Worm (Caenorhabditis elegans): ENCODE measurements around the gene lmp-1.

lmp-1 gene

ce11 chrX:6378363-6378762 is 879 bp upstream of the lmp-1 start (continued):
- TF ChIP-seq mab-5 (tag; optimal IDR thresholded peaks at IDR 0.05) (no peak), nhr-12 (tag; optimal IDR thresholded peaks at IDR 0.05) (no peak)

ce11 chrX:6374451-6374850 is 3.0 kb downstream of the lmp-1 start, which contains the start of gene C03B1.1:
C03B1.1 (plus strand) TSS chrX:6374751.
- TF ChIP-seq ztf-11 (tag; optimal IDR thresholded peaks at IDR 0.05) (no peak), nhr-237 (tag; optimal IDR thresholded peaks at IDR 0.05) (no peak), unc-62 (GFP tag; optimal IDR thresholded peaks at IDR 0.05) (no peak)

- TF ChIP-seq lin-13 (GFP tag; optimal IDR thresholded peaks at IDR 0.05) (no peak), Y55F3AM.14 (GFP tag; optimal IDR thresholded peaks at IDR 0.05) (no peak), unc-62 (GFP tag; optimal IDR thresholded peaks at IDR 0.05) (no peak), nhr-21 (tag; optimal IDR thresholded peaks at IDR 0.05) (no peak), sem-4 (tag; optimal IDR thresholded peaks at IDR 0.05) (no peak), skn-1 (tag; optimal IDR thresholded peaks at IDR 0.05) (no peak), fos-1 (tag; optimal IDR thresholded peaks at IDR 0.05) (no peak), elt-3 (tag; optimal IDR thresholded peaks at IDR 0.05) (no peak), mbf-1 (tag; optimal IDR thresholded peaks at IDR 0.05) (no peak), ztf-11 (tag; optimal IDR thresholded peaks at IDR 0.05) (no peak), ZK546.5 (tag; optimal IDR thresholded peaks at IDR 0.05) (no peak), ztf-4 (tag; optimal IDR thresholded peaks at IDR 0.05) (no peak), zag-1 (tag; optimal IDR thresholded peaks at IDR 0.05) (no peak), nhr-237 (tag; optimal IDR thresholded peaks at IDR 0.05) (no peak), nhr-12 (tag; optimal IDR thresholded peaks at IDR 0.05) (no peak), lsy-2 (tag; optimal IDR thresholded peaks at IDR 0.05) (no peak), gmeb-1 (tag; optimal IDR thresholded peaks at IDR 0.05) (no peak), C34F6.9 (tag; optimal IDR thresholded peaks at IDR 0.05) (no peak), crh-2 (tag; optimal IDR thresholded peaks at IDR 0.05) (no peak), ceh-16 (tag; optimal IDR thresholded peaks at IDR 0.05) (no peak)
Measured at ce11 chrX:6373348-6373747, 4.1 kb downstream of the lmp-1 start, which contains the start of gene C03B1.17. C03B1.17 (plus strand) TSS chrX:6373648.

- TF ChIP-seq mab-5 (tag; optimal IDR thresholded peaks at IDR 0.05): no peak
- peak; percentile 34 for TF ChIP-seq C34F6.9 (tag; optimal IDR thresholded peaks at IDR 0.05)
- no peak for TF ChIP-seq nhr-6 (tag; optimal IDR thresholded peaks at IDR 0.05)
- TF ChIP-seq zag-1 (tag; optimal IDR thresholded peaks at IDR 0.05): no peak
- TF ChIP-seq ZK546.5 (tag; optimal IDR thresholded peaks at IDR 0.05): no peak
- TF ChIP-seq ztf-4 (tag; optimal IDR thresholded peaks at IDR 0.05): peak; percentile 12
- TF ChIP-seq crh-2 (tag; optimal IDR thresholded peaks at IDR 0.05): peak; percentile 49
- TF ChIP-seq unc-39 (tag; optimal IDR thresholded peaks at IDR 0.05): no peak
- no peak for TF ChIP-seq peb-1 (tag; optimal IDR thresholded peaks at IDR 0.05)
- no peak for TF ChIP-seq dmd-4 (tag; optimal IDR thresholded peaks at IDR 0.05)
- TF ChIP-seq alr-1 (tag; optimal IDR thresholded peaks at IDR 0.05): no peak
- no peak for TF ChIP-seq nhr-77 (tag; optimal IDR thresholded peaks at IDR 0.05)
- peak; percentile 25 for TF ChIP-seq fos-1 (tag; optimal IDR thresholded peaks at IDR 0.05)
- TF ChIP-seq mdl-1 (tag; optimal IDR thresholded peaks at IDR 0.05): no peak
- peak; percentile 55 for TF ChIP-seq nhr-21 (tag; optimal IDR thresholded peaks at IDR 0.05)
- no peak for TF ChIP-seq blmp-1 (tag; optimal IDR thresholded peaks at IDR 0.05; ENCODE audit: insufficient read depth)
- no peak for TF ChIP-seq nhr-11 (tag; optimal IDR thresholded peaks at IDR 0.05)
- no peak for TF ChIP-seq skn-1 (tag; optimal IDR thresholded peaks at IDR 0.05)
- no peak for TF ChIP-seq Y55F3AM.14 (GFP tag; optimal IDR thresholded peaks at IDR 0.05)
- no peak for TF ChIP-seq elt-3 (tag; optimal IDR thresholded peaks at IDR 0.05)
- TF ChIP-seq gmeb-1 (tag; optimal IDR thresholded peaks at IDR 0.05): peak; percentile 33
- peak; percentile 67 for TF ChIP-seq sma-9 (GFP tag; optimal IDR thresholded peaks at IDR 0.05)
- no peak for TF ChIP-seq sma-9 (tag; optimal IDR thresholded peaks at IDR 0.05)
- TF ChIP-seq ama-1 (optimal IDR thresholded peaks at IDR 0.05): no peak
- peak; percentile 18 for TF ChIP-seq egl-27 (tag; optimal IDR thresholded peaks at IDR 0.05)
- TF ChIP-seq lin-11 (tag; optimal IDR thresholded peaks at IDR 0.05): peak; percentile 12
- no peak for TF ChIP-seq snpc-4 (tag; optimal IDR thresholded peaks at IDR 0.05)
- peak; percentile 33 for TF ChIP-seq unc-55 (GFP tag; optimal IDR thresholded peaks at IDR 0.05)
- TF ChIP-seq aly-2 (tag; optimal IDR thresholded peaks at IDR 0.05): no peak
- TF ChIP-seq R02D3.7 (tag; optimal IDR thresholded peaks at IDR 0.05): no peak
- no peak for TF ChIP-seq nhr-10 (tag; optimal IDR thresholded peaks at IDR 0.05)
- no peak for TF ChIP-seq mbf-1 (tag; optimal IDR thresholded peaks at IDR 0.05)
- TF ChIP-seq lin-13 (GFP tag; optimal IDR thresholded peaks at IDR 0.05): peak; percentile 72
- TF ChIP-seq sma-3 (GFP tag; optimal IDR thresholded peaks at IDR 0.05): peak; percentile 51
- no peak for TF ChIP-seq unc-62 (GFP tag; optimal IDR thresholded peaks at IDR 0.05)
- TF ChIP-seq sem-4 (tag; optimal IDR thresholded peaks at IDR 0.05): no peak
- no peak for TF ChIP-seq nhr-237 (tag; optimal IDR thresholded peaks at IDR 0.05)
- no peak for TF ChIP-seq ztf-11 (tag; optimal IDR thresholded peaks at IDR 0.05)
- no peak for TF ChIP-seq nhr-12 (tag; optimal IDR thresholded peaks at IDR 0.05)
- no peak for TF ChIP-seq nhr-23 (tag; optimal IDR thresholded peaks at IDR 0.05)
- no peak for TF ChIP-seq ceh-82 (tag; optimal IDR thresholded peaks at IDR 0.05)
Measured at ce11 chrX:6371192-6372116, 6.0 kb downstream of the lmp-1 start.
